Fruit fly (Drosophila melanogaster) S2 (cell line): ENCODE measurements around the gene CG11396.

Experiments
- CG8478 ChIP-seq: fragments of >200 bp; optimal IDR thresholded peaks from 2 replicates; lab custom pipeline; 2018
- CTCF ChIP-seq, 2 experiments: fragments of >200 bp; optimal IDR thresholded peaks; 2 replicates each; lab custom pipeline; 2018

Gene CG11396

dm6 chr3L:20798325-20798846, 10.4 kb upstream of the CG11396 start, which contains the start of the genes CG3698 and tzn:
Gene CG3698 (minus strand): TSS chr3L:20798375.
Gene tzn (plus strand): TSS chr3L:20798645.
- TF ChIP-seq CTCF (optimal IDR thresholded peaks at IDR 0.05; lab: Kevin White, UChicago) (peak; percentile 86 to 91), CG8478 (lab: Kevin White, UChicago) (no peak)

dm6 chr3L:20797379-20797778, 9.4 kb upstream of the CG11396 start:
- TF ChIP-seq CG8478 (lab: Kevin White, UChicago) = no peak

- TF ChIP-seq CG8478 (lab: Kevin White, UChicago) = no peak
- no peak for TF ChIP-seq CTCF (optimal IDR thresholded peaks at IDR 0.05; lab: Kevin White, UChicago)
Measured at dm6 chr3L:20796757-20797156, 8.8 kb upstream of the CG11396 start.

dm6 chr3L:20792693-20793092, 4.8 kb upstream of the CG11396 start, which contains the start of gene Six4:
Gene Six4 (minus strand): TSS chr3L:20792777.
- TF ChIP-seq CG8478 (lab: Kevin White, UChicago) (no peak), CTCF (optimal IDR thresholded peaks at IDR 0.05; lab: Kevin White, UChicago) (no peak)

- TF ChIP-seq CG8478 (lab: Kevin White, UChicago) (no peak), CTCF (optimal IDR thresholded peaks at IDR 0.05; lab: Kevin White, UChicago) (no peak)
Measured at dm6 chr3L:20789299-20789698, 1.4 kb upstream of the CG11396 start.

- TF ChIP-seq CG8478 (lab: Kevin White, UChicago) (no peak), CTCF (optimal IDR thresholded peaks at IDR 0.05; lab: Kevin White, UChicago) (peak in 1 of 2 experiments; percentile 33)
Measured at dm6 chr3L:20785742-20786427, 2.1 kb downstream of the CG11396 start, which contains the start of gene Pcif1. Gene Pcif1 (minus strand): TSS chr3L:20786197.

- no peak for TF ChIP-seq CTCF (optimal IDR thresholded peaks at IDR 0.05; lab: Kevin White, UChicago)
- TF ChIP-seq CG8478 (lab: Kevin White, UChicago) = no peak
Measured at dm6 chr3L:20784812-20785671, 2.9 kb downstream of the CG11396 start.

- no peak for TF ChIP-seq CTCF (optimal IDR thresholded peaks at IDR 0.05; lab: Kevin White, UChicago)
- TF ChIP-seq CG8478 (lab: Kevin White, UChicago) = no peak
Measured at dm6 chr3L:20784394-20784793, 3.5 kb downstream of the CG11396 start.

dm6 chr3L:20778224-20779063, 9.5 kb downstream of the CG11396 start, which contains the start of the genes Pex16 and Pex14:
Gene Pex16 (minus strand): TSS chr3L:20778264.
Gene Pex14 (plus strand): TSS chr3L:20778799.
- TF ChIP-seq CTCF (optimal IDR thresholded peaks at IDR 0.05; lab: Kevin White, UChicago) = no peak

- TF ChIP-seq CG8478 (lab: Kevin White, UChicago) (no peak), CTCF (optimal IDR thresholded peaks at IDR 0.05; lab: Kevin White, UChicago) (no peak)
Measured at dm6 chr3L:20777496-20777895, 10.4 kb downstream of the CG11396 start.

- TF ChIP-seq CG8478 (lab: Kevin White, UChicago) (no peak), CTCF (optimal IDR thresholded peaks at IDR 0.05; lab: Kevin White, UChicago) (no peak)
Measured at dm6 chr3L:20772647-20773015, 15.3 kb downstream of the CG11396 start.

- TF ChIP-seq CTCF (optimal IDR thresholded peaks at IDR 0.05; lab: Kevin White, UChicago) = no peak
- no peak for TF ChIP-seq CG8478 (lab: Kevin White, UChicago)
Measured at dm6 chr3L:20771891-20772646, 15.9 kb downstream of the CG11396 start.
